Worm (Caenorhabditis elegans): ENCODE measurements around the gene F01G10.5.

The F01G10.5 gene

ce11 chrIV:10206182-10206581 lies 24.7 kb downstream of the F01G10.5 start, which contains the start of gene K04D7.6:
Gene K04D7.6 (minus strand): TSS chrIV:10206282.
- TF ChIP-seq hmbx-1 (tag; optimal IDR thresholded peaks at IDR 0.05) (no peak), aly-1 (tag; optimal IDR thresholded peaks at IDR 0.05) (no peak), tra-4 (tag; optimal IDR thresholded peaks at IDR 0.05) (no peak), ceh-13 (GFP tag; optimal IDR thresholded peaks at IDR 0.05) (no peak), hmg-4 (GFP tag; optimal IDR thresholded peaks at IDR 0.05) (no peak), F13C5.2 (tag; optimal IDR thresholded peaks at IDR 0.05) (no peak), flt-1 (GFP tag; IDR thresholded peaks at IDR 0.05) (no peak), tbx-11 (GFP tag; IDR thresholded peaks at IDR 0.05) (no peak), hnd-1 (tag; optimal IDR thresholded peaks at IDR 0.05) (no peak), sea-1 (GFP tag; conservative IDR thresholded peaks at IDR 0.05) (no peak), tbx-37 (GFP tag; conservative IDR thresholded peaks at IDR 0.05) (no peak), ama-1 (optimal IDR thresholded peaks at IDR 0.05) (no peak)

DNA sequence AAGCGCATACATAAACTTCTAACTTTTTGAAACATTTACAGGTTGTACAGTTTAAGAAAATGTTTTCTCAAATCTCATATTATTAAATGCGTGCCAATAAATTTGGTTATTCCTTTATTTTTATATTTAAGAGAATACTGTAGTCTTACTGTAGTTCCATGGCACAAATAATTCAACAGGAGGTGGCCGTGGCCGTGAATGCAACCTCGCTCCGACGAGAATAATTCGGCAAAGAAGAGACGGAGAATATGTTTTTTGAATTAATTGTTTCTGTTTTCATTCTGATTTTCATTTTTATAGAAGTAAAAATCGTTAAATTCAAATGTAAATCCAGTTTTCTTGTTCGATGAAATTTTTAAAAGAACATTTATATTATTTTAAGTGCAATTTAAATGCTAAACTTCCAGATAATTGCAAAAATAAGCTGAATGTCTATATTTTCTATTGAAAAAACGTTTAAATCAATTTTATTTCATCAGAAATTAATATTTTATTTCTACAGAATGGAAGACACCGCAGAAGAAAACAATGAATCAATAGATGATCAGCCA lies 33.5 kb downstream of the F01G10.5 start, which contains the start of gene gon-4:
Gene gon-4 (plus strand): TSS at position 501 of the 551 bp plus-strand sequence.
- no peak for TF ChIP-seq B0310.2 (tag; optimal IDR thresholded peaks at IDR 0.05)
- TF ChIP-seq tra-4 (tag; optimal IDR thresholded peaks at IDR 0.05) = no peak
- no peak for TF ChIP-seq hmbx-1 (tag; optimal IDR thresholded peaks at IDR 0.05)
- no peak for TF ChIP-seq F13C5.2 (tag; optimal IDR thresholded peaks at IDR 0.05)
- no peak for TF ChIP-seq hmg-4 (GFP tag; optimal IDR thresholded peaks at IDR 0.05)
- TF ChIP-seq tbx-37 (GFP tag; conservative IDR thresholded peaks at IDR 0.05) = no peak
- no peak for TF ChIP-seq pes-1 (GFP tag; IDR thresholded peaks at IDR 0.05)
- no peak for TF ChIP-seq hnd-1 (tag; optimal IDR thresholded peaks at IDR 0.05)
- no peak for TF ChIP-seq ceh-13 (GFP tag; optimal IDR thresholded peaks at IDR 0.05)
- TF ChIP-seq aly-1 (tag; optimal IDR thresholded peaks at IDR 0.05) = no peak
- no peak for TF ChIP-seq sea-1 (GFP tag; conservative IDR thresholded peaks at IDR 0.05)
- no peak for TF ChIP-seq ceh-36 (tag; optimal IDR thresholded peaks at IDR 0.05)
- no peak for TF ChIP-seq ama-1 (optimal IDR thresholded peaks at IDR 0.05)
- no peak for TF ChIP-seq scrt-1 (GFP tag; IDR thresholded peaks at IDR 0.05)
- TF ChIP-seq ets-7 (tag; optimal IDR thresholded peaks at IDR 0.05) = no peak
- TF ChIP-seq tbx-11 (GFP tag; IDR thresholded peaks at IDR 0.05) = no peak
- TF ChIP-seq flt-1 (GFP tag; IDR thresholded peaks at IDR 0.05) = no peak

ce11 chrIV:10194345-10194744 lies 36.5 kb downstream of the F01G10.5 start, which contains the start of gene ptrg-1:
Gene ptrg-1 (minus strand): TSS chrIV:10194445.
- no peak for TF ChIP-seq ets-7 (tag; optimal IDR thresholded peaks at IDR 0.05)
- TF ChIP-seq tbx-11 (GFP tag; IDR thresholded peaks at IDR 0.05) = no peak
- no peak for TF ChIP-seq F13C5.2 (tag; optimal IDR thresholded peaks at IDR 0.05)
- no peak for TF ChIP-seq scrt-1 (GFP tag; IDR thresholded peaks at IDR 0.05)
- no peak for TF ChIP-seq flt-1 (GFP tag; IDR thresholded peaks at IDR 0.05)
- no peak for TF ChIP-seq ama-1 (optimal IDR thresholded peaks at IDR 0.05)
- no peak for TF ChIP-seq hnd-1 (tag; optimal IDR thresholded peaks at IDR 0.05)
- TF ChIP-seq hmg-4 (GFP tag; optimal IDR thresholded peaks at IDR 0.05) = no peak
- TF ChIP-seq ceh-13 (GFP tag; optimal IDR thresholded peaks at IDR 0.05) = no peak
- TF ChIP-seq B0310.2 (tag; optimal IDR thresholded peaks at IDR 0.05) = no peak
- no peak for TF ChIP-seq sea-1 (GFP tag; conservative IDR thresholded peaks at IDR 0.05)
- TF ChIP-seq aly-1 (tag; optimal IDR thresholded peaks at IDR 0.05) = no peak
- no peak for TF ChIP-seq ceh-36 (tag; optimal IDR thresholded peaks at IDR 0.05)
- no peak for TF ChIP-seq hmbx-1 (tag; optimal IDR thresholded peaks at IDR 0.05)

DNA sequence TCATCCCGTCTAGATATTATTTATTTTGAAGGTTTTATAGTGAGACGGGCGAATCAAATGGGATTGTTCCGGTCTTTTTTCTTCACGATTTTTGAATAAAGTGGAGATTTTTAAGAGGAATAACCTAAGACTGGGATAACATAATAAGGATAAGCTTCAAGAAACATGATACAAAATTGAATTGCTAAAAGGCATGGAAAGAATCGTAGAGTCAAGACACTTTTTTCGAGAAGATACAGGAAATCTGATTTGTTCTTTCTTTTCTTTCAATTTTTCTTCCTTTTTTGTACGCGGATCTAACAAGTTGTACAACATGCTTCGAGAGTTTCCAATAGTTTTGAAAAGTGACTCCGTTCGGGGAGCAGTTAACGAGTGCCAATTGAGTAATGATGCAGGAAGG lies 39.4 kb downstream of the F01G10.5 start:
- TF ChIP-seq ceh-13 (GFP tag; optimal IDR thresholded peaks at IDR 0.05) (no peak), tbx-37 (GFP tag; conservative IDR thresholded peaks at IDR 0.05) (no peak), tbx-11 (GFP tag; IDR thresholded peaks at IDR 0.05) (no peak), hmg-4 (GFP tag; optimal IDR thresholded peaks at IDR 0.05) (no peak), pes-1 (GFP tag; IDR thresholded peaks at IDR 0.05) (no peak), sea-1 (GFP tag; conservative IDR thresholded peaks at IDR 0.05) (no peak), aly-1 (tag; optimal IDR thresholded peaks at IDR 0.05) (no peak), ceh-36 (tag; optimal IDR thresholded peaks at IDR 0.05) (no peak), hmbx-1 (tag; optimal IDR thresholded peaks at IDR 0.05) (no peak), B0310.2 (tag; optimal IDR thresholded peaks at IDR 0.05) (no peak), hnd-1 (tag; optimal IDR thresholded peaks at IDR 0.05) (no peak), tra-4 (tag; optimal IDR thresholded peaks at IDR 0.05) (no peak), flt-1 (GFP tag; IDR thresholded peaks at IDR 0.05) (no peak), F13C5.2 (tag; optimal IDR thresholded peaks at IDR 0.05) (no peak), ets-7 (tag; optimal IDR thresholded peaks at IDR 0.05) (no peak)

DNA sequence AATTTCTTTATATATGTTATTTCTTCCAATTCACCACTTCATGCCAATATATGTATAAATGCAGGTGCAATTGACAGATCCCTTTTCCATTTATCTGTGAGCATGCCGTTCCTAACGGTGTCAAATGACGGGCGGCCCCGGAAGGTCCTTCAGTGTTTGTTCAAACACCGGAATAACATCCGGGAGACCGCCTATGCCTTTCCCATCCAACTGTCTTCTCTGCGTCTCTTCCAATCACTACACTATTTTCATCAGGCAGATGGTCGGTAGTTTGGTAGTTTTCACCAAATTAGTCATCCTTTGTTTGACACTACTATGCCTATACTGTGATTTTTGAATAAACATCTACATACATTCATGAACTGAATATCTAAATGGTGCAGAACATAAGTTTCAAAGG lies 40.3 kb downstream of the F01G10.5 start:
- TF ChIP-seq tbx-37 (GFP tag; conservative IDR thresholded peaks at IDR 0.05) (no peak), tra-4 (tag; optimal IDR thresholded peaks at IDR 0.05) (no peak), hmbx-1 (tag; optimal IDR thresholded peaks at IDR 0.05) (no peak), ceh-36 (tag; optimal IDR thresholded peaks at IDR 0.05) (no peak), hmg-4 (GFP tag; optimal IDR thresholded peaks at IDR 0.05) (no peak), F13C5.2 (tag; optimal IDR thresholded peaks at IDR 0.05) (no peak), B0310.2 (tag; optimal IDR thresholded peaks at IDR 0.05) (no peak), ets-7 (tag; optimal IDR thresholded peaks at IDR 0.05) (no peak), pes-1 (GFP tag; IDR thresholded peaks at IDR 0.05) (no peak), ceh-13 (GFP tag; optimal IDR thresholded peaks at IDR 0.05) (no peak), ama-1 (optimal IDR thresholded peaks at IDR 0.05) (no peak), scrt-1 (GFP tag; IDR thresholded peaks at IDR 0.05) (no peak), sea-1 (GFP tag; conservative IDR thresholded peaks at IDR 0.05) (no peak), tbx-11 (GFP tag; IDR thresholded peaks at IDR 0.05) (no peak), flt-1 (GFP tag; IDR thresholded peaks at IDR 0.05) (no peak), aly-1 (tag; optimal IDR thresholded peaks at IDR 0.05) (no peak), hnd-1 (tag; optimal IDR thresholded peaks at IDR 0.05) (no peak)

ce11 chrIV:10188505-10188904 lies 42.4 kb downstream of the F01G10.5 start:
- no peak for TF ChIP-seq tbx-11 (GFP tag; IDR thresholded peaks at IDR 0.05)
- TF ChIP-seq hnd-1 (tag; optimal IDR thresholded peaks at IDR 0.05) = no peak
- no peak for TF ChIP-seq ceh-13 (GFP tag; optimal IDR thresholded peaks at IDR 0.05)
- TF ChIP-seq B0310.2 (tag; optimal IDR thresholded peaks at IDR 0.05) = no peak
- no peak for TF ChIP-seq pes-1 (GFP tag; IDR thresholded peaks at IDR 0.05)
- TF ChIP-seq hmg-4 (GFP tag; optimal IDR thresholded peaks at IDR 0.05) = no peak
- TF ChIP-seq ama-1 (optimal IDR thresholded peaks at IDR 0.05) = no peak
- TF ChIP-seq flt-1 (GFP tag; IDR thresholded peaks at IDR 0.05) = no peak

All from whole organism, early embryonic.